Worm (Caenorhabditis elegans): Measurements from ENCODE around the gene npr-36.
A peak's percentile ranks its signal among the peaks of the same experiment; 100 is the strongest.

Gene npr-36

ce11 chrX:17375877-17376276 is 16.3 kb downstream of the npr-36 start:
- TF ChIP-seq fos-1 (tag; optimal IDR thresholded peaks at IDR 0.05) (peak; percentile 16), egl-27 (tag; optimal IDR thresholded peaks at IDR 0.05) (no peak), skn-1 (tag; optimal IDR thresholded peaks at IDR 0.05) (no peak), unc-55 (GFP tag; optimal IDR thresholded peaks at IDR 0.05) (no peak), mab-5 (tag; optimal IDR thresholded peaks at IDR 0.05) (no peak)

- TF ChIP-seq fos-1 (tag; optimal IDR thresholded peaks at IDR 0.05): peak; percentile 38
- no peak for TF ChIP-seq dmd-4 (tag; optimal IDR thresholded peaks at IDR 0.05)
Measured at ce11 chrX:17378996-17379395, 19.4 kb downstream of the npr-36 start.

DNA sequence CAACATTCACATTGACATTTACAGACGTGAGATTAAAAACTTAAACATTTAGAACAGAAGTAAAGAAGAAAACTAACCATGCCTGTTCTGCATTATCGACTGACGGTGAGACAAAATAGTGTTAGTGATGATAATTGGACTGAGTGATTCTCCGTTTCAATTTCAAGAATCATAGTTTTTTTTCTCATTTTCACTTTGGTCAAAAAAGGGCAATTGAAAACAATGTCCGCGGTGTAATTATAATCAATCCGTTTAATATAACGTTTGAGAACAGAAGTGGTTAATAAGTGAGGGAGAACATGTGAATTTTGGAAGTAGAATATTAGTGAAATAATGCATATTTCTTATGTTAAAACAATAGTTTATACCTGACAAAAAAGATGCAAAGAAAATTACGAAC is 20.1 kb downstream of the npr-36 start, which contains the start of gene F10D7.10:
TSS of gene F10D7.10 (minus strand) at position 101 of the 400 bp plus-strand sequence.
- TF ChIP-seq lin-11 (tag; optimal IDR thresholded peaks at IDR 0.05) (no peak), nhr-129 (tag; optimal IDR thresholded peaks at IDR 0.05) (no peak), nhr-6 (tag; optimal IDR thresholded peaks at IDR 0.05) (no peak), ceh-16 (tag; optimal IDR thresholded peaks at IDR 0.05) (no peak)

DNA sequence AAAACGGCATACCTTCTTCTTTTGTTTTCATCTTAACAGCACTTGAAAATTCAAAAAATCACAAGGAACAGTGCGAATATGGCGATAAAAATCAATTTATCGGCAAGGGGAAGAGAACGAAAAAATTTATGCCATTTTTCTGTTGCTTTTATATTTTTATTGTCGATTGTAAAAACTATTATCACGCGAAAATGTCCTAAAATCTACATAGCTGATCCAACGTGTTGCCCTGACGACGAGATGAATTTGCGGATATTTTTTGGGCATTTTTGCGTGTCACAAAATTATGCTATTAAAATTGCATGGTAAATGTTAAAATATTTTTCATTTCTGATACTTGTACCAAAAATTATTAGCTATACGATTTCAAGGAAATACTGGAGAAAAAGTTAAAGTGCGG is 22.4 kb downstream of the npr-36 start, which contains the start of gene F10D7.4:
TSS of gene F10D7.4 (minus strand) at position 101 of the 400 bp plus-strand sequence.
- TF ChIP-seq dmd-4 (tag; optimal IDR thresholded peaks at IDR 0.05) (no peak), egl-27 (tag; optimal IDR thresholded peaks at IDR 0.05) (no peak), nhr-11 (tag; optimal IDR thresholded peaks at IDR 0.05) (no peak), blmp-1 (tag; optimal IDR thresholded peaks at IDR 0.05; ENCODE audit: insufficient read depth) (no peak), ama-1 (optimal IDR thresholded peaks at IDR 0.05) (no peak), crh-2 (tag; optimal IDR thresholded peaks at IDR 0.05) (no peak), alr-1 (tag; optimal IDR thresholded peaks at IDR 0.05) (no peak), unc-55 (GFP tag; optimal IDR thresholded peaks at IDR 0.05) (no peak), lsy-2 (tag; optimal IDR thresholded peaks at IDR 0.05) (no peak)

ce11 chrX:17384343-17384742 is 24.8 kb downstream of the npr-36 start:
- no peak for TF ChIP-seq sem-4 (tag; optimal IDR thresholded peaks at IDR 0.05)
- no peak for TF ChIP-seq crh-2 (tag; optimal IDR thresholded peaks at IDR 0.05)
- no peak for TF ChIP-seq lin-13 (GFP tag; optimal IDR thresholded peaks at IDR 0.05)
- no peak for TF ChIP-seq fos-1 (tag; optimal IDR thresholded peaks at IDR 0.05)
- TF ChIP-seq blmp-1 (tag; optimal IDR thresholded peaks at IDR 0.05; ENCODE audit: insufficient read depth): no peak
- TF ChIP-seq nhr-12 (tag; optimal IDR thresholded peaks at IDR 0.05): no peak
- no peak for TF ChIP-seq F13H6.1 (tag; optimal IDR thresholded peaks at IDR 0.05)
- no peak for TF ChIP-seq sma-9 (GFP tag; optimal IDR thresholded peaks at IDR 0.05)
- no peak for TF ChIP-seq sma-9 (tag; optimal IDR thresholded peaks at IDR 0.05)
- no peak for TF ChIP-seq skn-1 (tag; optimal IDR thresholded peaks at IDR 0.05)
- TF ChIP-seq unc-62 (GFP tag; optimal IDR thresholded peaks at IDR 0.05): no peak
- TF ChIP-seq peb-1 (tag; optimal IDR thresholded peaks at IDR 0.05): no peak
- TF ChIP-seq dmd-4 (tag; optimal IDR thresholded peaks at IDR 0.05): no peak
- TF ChIP-seq ceh-82 (tag; optimal IDR thresholded peaks at IDR 0.05): no peak
- no peak for TF ChIP-seq nhr-10 (tag; optimal IDR thresholded peaks at IDR 0.05)
- no peak for TF ChIP-seq mab-5 (tag; optimal IDR thresholded peaks at IDR 0.05)
- TF ChIP-seq nhr-129 (tag; optimal IDR thresholded peaks at IDR 0.05): no peak
- no peak for TF ChIP-seq nhr-21 (tag; optimal IDR thresholded peaks at IDR 0.05)
- TF ChIP-seq R02D3.7 (tag; optimal IDR thresholded peaks at IDR 0.05): no peak

DNA sequence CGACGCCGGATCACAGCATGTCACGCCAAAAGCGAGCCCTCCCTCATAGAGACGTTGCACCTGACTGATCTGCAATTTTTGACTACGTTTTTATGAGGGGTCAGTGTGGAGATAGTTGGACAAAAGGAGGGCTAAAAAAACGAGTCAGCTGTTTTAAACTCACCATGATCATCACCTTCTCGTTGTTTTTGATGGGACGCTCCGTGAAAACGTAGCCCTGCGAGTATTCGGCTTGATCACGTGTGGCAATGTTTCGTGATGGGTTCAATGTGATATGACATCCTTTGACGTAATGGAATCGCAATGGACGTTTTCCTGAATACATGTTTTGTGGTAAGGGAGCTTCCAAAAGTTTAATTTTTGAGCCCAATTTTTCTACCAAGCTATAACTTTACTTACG is 25.6 kb downstream of the npr-36 start:
- TF ChIP-seq blmp-1 (tag; optimal IDR thresholded peaks at IDR 0.05; ENCODE audit: insufficient read depth) (no peak), nhr-129 (tag; optimal IDR thresholded peaks at IDR 0.05) (peak; percentile 83)

DNA sequence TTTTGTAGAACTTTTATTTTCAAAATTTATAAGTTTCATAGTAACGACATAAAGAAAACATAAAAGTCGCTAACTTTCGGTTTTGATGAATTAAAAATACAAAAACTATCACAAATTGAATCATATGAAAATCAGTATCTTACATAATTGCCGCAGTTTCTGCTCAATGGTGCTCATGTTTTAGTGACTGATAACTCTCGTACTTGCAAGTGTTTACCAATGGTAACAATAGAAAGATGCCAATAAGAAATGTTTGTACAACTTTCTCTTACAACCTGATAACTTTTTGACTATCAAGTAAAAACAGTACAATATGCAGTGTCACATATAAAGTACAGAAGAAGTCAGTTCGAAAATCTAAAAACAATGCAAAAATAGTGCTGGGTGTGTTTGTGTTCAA is 26.6 kb downstream of the npr-36 start:
- no peak for TF ChIP-seq ceh-82 (tag; optimal IDR thresholded peaks at IDR 0.05)
- no peak for TF ChIP-seq dmd-4 (tag; optimal IDR thresholded peaks at IDR 0.05)
- TF ChIP-seq ztf-1 (GFP tag; conservative IDR thresholded peaks at IDR 0.05): no peak
- TF ChIP-seq aly-2 (tag; optimal IDR thresholded peaks at IDR 0.05): no peak
- TF ChIP-seq gmeb-1 (tag; optimal IDR thresholded peaks at IDR 0.05): no peak
- TF ChIP-seq ZK546.5 (tag; optimal IDR thresholded peaks at IDR 0.05): no peak
- TF ChIP-seq ztf-4 (tag; optimal IDR thresholded peaks at IDR 0.05): no peak
- no peak for TF ChIP-seq C34F6.9 (tag; optimal IDR thresholded peaks at IDR 0.05)
- TF ChIP-seq nhr-11 (tag; optimal IDR thresholded peaks at IDR 0.05): no peak
- no peak for TF ChIP-seq lin-13 (GFP tag; optimal IDR thresholded peaks at IDR 0.05)
- TF ChIP-seq nhr-12 (tag; optimal IDR thresholded peaks at IDR 0.05): no peak
- TF ChIP-seq blmp-1 (tag; optimal IDR thresholded peaks at IDR 0.05; ENCODE audit: insufficient read depth): no peak
- TF ChIP-seq alr-1 (tag; optimal IDR thresholded peaks at IDR 0.05): no peak
- TF ChIP-seq sem-4 (tag; optimal IDR thresholded peaks at IDR 0.05): no peak
- TF ChIP-seq nhr-6 (tag; optimal IDR thresholded peaks at IDR 0.05): no peak
- TF ChIP-seq egl-27 (tag; optimal IDR thresholded peaks at IDR 0.05): no peak
- TF ChIP-seq nhr-237 (tag; optimal IDR thresholded peaks at IDR 0.05): no peak
- TF ChIP-seq nhr-129 (tag; optimal IDR thresholded peaks at IDR 0.05): no peak
